Worm (Caenorhabditis elegans): ENCODE measurements around the gene pbs-3.

Gene pbs-3

DNA sequence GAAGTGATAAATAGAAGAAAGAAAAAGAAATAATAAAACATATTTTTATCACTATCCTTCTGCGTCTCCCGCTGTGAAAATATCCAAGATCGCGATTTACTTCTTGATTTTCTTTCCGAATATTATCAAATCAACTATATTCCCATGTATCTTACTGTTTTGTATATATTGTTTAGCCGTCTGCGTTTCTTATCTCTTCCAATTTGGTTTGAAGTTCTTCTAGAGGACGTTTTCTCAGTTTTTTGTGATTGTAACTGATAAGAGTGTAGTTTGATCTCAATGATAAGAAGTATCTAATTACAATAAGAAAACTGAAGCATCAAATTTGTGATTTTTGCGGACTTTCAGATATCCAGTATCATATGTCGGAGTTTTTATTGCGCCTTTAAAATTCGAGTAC lies 5.5 kb upstream of the pbs-3 start:
- no peak for TF ChIP-seq zfp-3 (GFP tag; conservative IDR thresholded peaks at IDR 0.05)
- no peak for TF ChIP-seq Y105C5A.15 (GFP tag; IDR thresholded peaks at IDR 0.05)
- peak; percentile 31 for TF ChIP-seq nhr-77 (tag; optimal IDR thresholded peaks at IDR 0.05)
- no peak for TF ChIP-seq egl-43 (GFP tag; IDR thresholded peaks at IDR 0.05)
- TF ChIP-seq duxl-1 (tag; optimal IDR thresholded peaks at IDR 0.05; ENCODE audit: poor library complexity) = no peak
- TF ChIP-seq fos-1 (tag; optimal IDR thresholded peaks at IDR 0.05) = no peak
- no peak for TF ChIP-seq madf-9 (GFP tag; conservative IDR thresholded peaks at IDR 0.05)
- no peak for TF ChIP-seq daf-16 (GFP tag; optimal IDR thresholded peaks at IDR 0.05)
- peak; percentile 46 for TF ChIP-seq daf-16 (tag; optimal IDR thresholded peaks at IDR 0.05)
- TF ChIP-seq ceh-82 (tag; optimal IDR thresholded peaks at IDR 0.05) = no peak
- no peak for TF ChIP-seq nhr-25 (tag; optimal IDR thresholded peaks at IDR 0.05; ENCODE audit: borderline replicate concordance, insufficient read depth)
- TF ChIP-seq nhr-237 (tag; optimal IDR thresholded peaks at IDR 0.05) = no peak
- no peak for TF ChIP-seq ceh-62 (tag; optimal IDR thresholded peaks at IDR 0.05)
- no peak for TF ChIP-seq lin-39 (tag; optimal IDR thresholded peaks at IDR 0.05)
- no peak for TF ChIP-seq nhr-42 (GFP tag; IDR thresholded peaks at IDR 0.05)
- no peak for TF ChIP-seq ama-1 (optimal IDR thresholded peaks at IDR 0.05)
- TF ChIP-seq saeg-2 (GFP tag; IDR thresholded peaks at IDR 0.05) = no peak
- no peak for TF ChIP-seq vab-7 (GFP tag; IDR thresholded peaks at IDR 0.05)
- TF ChIP-seq nhr-28 (tag; optimal IDR thresholded peaks at IDR 0.05) = peak; percentile 83
- TF ChIP-seq zfp-2 (tag; optimal IDR thresholded peaks at IDR 0.05) = no peak
- no peak for TF ChIP-seq F26F4.8 (GFP tag; conservative IDR thresholded peaks at IDR 0.05)
- no peak for TF ChIP-seq ztf-11 (tag; optimal IDR thresholded peaks at IDR 0.05)
- no peak for TF ChIP-seq ceh-20 (GFP tag; IDR thresholded peaks at IDR 0.05)
- TF ChIP-seq ceh-44 (GFP tag; IDR thresholded peaks at IDR 0.05) = no peak
- no peak for TF ChIP-seq set-16 (GFP tag; IDR thresholded peaks at IDR 0.05)
- no peak for TF ChIP-seq daf-8 (GFP tag; IDR thresholded peaks at IDR 0.05)
- TF ChIP-seq zip-2 (tag; optimal IDR thresholded peaks at IDR 0.05) = no peak
- TF ChIP-seq aly-2 (tag; optimal IDR thresholded peaks at IDR 0.05) = no peak
- peak; percentile 33 for TF ChIP-seq pqm-1 (tag; optimal IDR thresholded peaks at IDR 0.05)
- TF ChIP-seq fkh-10 (GFP tag; optimal IDR thresholded peaks at IDR 0.05) = no peak
- TF ChIP-seq ces-1 (GFP tag; optimal IDR thresholded peaks at IDR 0.05) = no peak
- no peak for TF ChIP-seq Y5F2A.4 (GFP tag; optimal IDR thresholded peaks at IDR 0.05)
- TF ChIP-seq Y48G9A.11 (GFP tag; IDR thresholded peaks at IDR 0.05) = no peak
- no peak for TF ChIP-seq skn-1 (tag; optimal IDR thresholded peaks at IDR 0.05)
- no peak for TF ChIP-seq lin-1 (GFP tag; IDR thresholded peaks at IDR 0.05)
- no peak for TF ChIP-seq hif-1 (tag; optimal IDR thresholded peaks at IDR 0.05)
- TF ChIP-seq madf-5 (GFP tag; IDR thresholded peaks at IDR 0.05) = no peak
- peak; percentile 50 for TF ChIP-seq dve-1 (tag; optimal IDR thresholded peaks at IDR 0.05; ENCODE audit: insufficient read depth)
- no peak for TF ChIP-seq mep-1 (tag; optimal IDR thresholded peaks at IDR 0.05)
- no peak for TF ChIP-seq ZK337.2 (GFP tag; IDR thresholded peaks at IDR 0.05)
- peak; percentile 30 for TF ChIP-seq hlh-11 (tag; optimal IDR thresholded peaks at IDR 0.05)
- TF ChIP-seq dmd-6 (GFP tag; IDR thresholded peaks at IDR 0.05) = peak; percentile 42; the same call in 1 of the 2 replicates
- TF ChIP-seq cey-2 (tag; optimal IDR thresholded peaks at IDR 0.05; ENCODE audit: borderline replicate concordance, insufficient read depth) = no peak
- no peak for TF ChIP-seq ZK546.5 (tag; optimal IDR thresholded peaks at IDR 0.05)

DNA sequence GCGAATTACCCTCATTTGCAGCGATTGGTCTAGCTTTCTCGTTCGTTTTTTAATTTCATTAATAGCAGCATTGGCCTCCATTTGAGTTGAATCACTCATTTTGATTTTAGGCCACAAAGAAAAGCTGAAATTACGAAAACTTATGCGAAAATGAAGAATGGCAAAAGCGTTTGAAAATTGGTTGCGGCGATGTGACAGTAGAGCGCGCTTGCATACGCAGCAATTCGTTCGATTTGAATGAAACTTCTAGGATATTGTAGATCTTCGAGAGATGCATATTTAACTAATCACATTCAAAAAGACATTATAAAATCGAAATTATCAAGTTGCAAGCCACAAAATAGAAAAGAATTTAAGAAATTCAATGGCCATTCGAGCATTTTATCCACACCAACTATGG lies 4.5 kb upstream of the pbs-3 start, which contains the start of gene ulp-2:
Gene ulp-2, minus strand, starts transcription at position 158 of the 400 bp plus-strand sequence.
- no peak for TF ChIP-seq zip-2 (tag; optimal IDR thresholded peaks at IDR 0.05)
- TF ChIP-seq duxl-1 (tag; optimal IDR thresholded peaks at IDR 0.05; ENCODE audit: poor library complexity) = no peak
- TF ChIP-seq daf-16 (GFP tag; optimal IDR thresholded peaks at IDR 0.05) = no peak
- no peak for TF ChIP-seq daf-16 (tag; optimal IDR thresholded peaks at IDR 0.05)
- TF ChIP-seq ZK337.2 (GFP tag; IDR thresholded peaks at IDR 0.05) = no peak
- no peak for TF ChIP-seq tag-97 (GFP tag; IDR thresholded peaks at IDR 0.05)
- no peak for TF ChIP-seq nhr-111 (GFP tag; optimal IDR thresholded peaks at IDR 0.05)
- TF ChIP-seq aha-1 (tag) = peak; percentile 96
- no peak for TF ChIP-seq F26F4.8 (GFP tag; conservative IDR thresholded peaks at IDR 0.05)
- TF ChIP-seq dpl-1 (GFP tag; optimal IDR thresholded peaks at IDR 0.05) = peak; percentile 14
- TF ChIP-seq lsy-2 (tag; optimal IDR thresholded peaks at IDR 0.05) = peak in 1 of 2 experiments; percentile 53

Data from whole organism, L4 larva.